Fruit fly (Drosophila melanogaster) whole organism, prepupa: ENCODE results near the gene CG17776.
A peak's percentile ranks its signal among the peaks of the same experiment; 100 is the strongest.

Experiments
- Blimp-1 ChIP-seq: fragments of 200-800 bp; sonication (Bioruptor generic); optimal IDR thresholded peaks from 3 replicates; lab custom pipeline; 2017; ENCODE audit warnings: missing biosample characterization, missing genetic modification characterization, mild to moderate bottlenecking, moderate library complexity, missing genetic modification reagents
- CG10631 ChIP-seq: fragments of 200-800 bp; sonication (Bioruptor generic); optimal IDR thresholded peaks from 2 replicates; lab custom pipeline; 2016; ENCODE audit warnings: missing biosample characterization, missing genetic modification characterization
- CG11902 ChIP-seq: fragments of 200-800 bp; sonication (Bioruptor generic); optimal IDR thresholded peaks from 3 replicates; lab custom pipeline; 2016; ENCODE audit warnings: missing biosample characterization, missing genetic modification characterization
- CG15336 ChIP-seq: fragments of 200-800 bp; sonication (Bioruptor generic); IDR thresholded peaks from 2 replicates; pipeline ENCODE4 v1.3.6; 2022; ENCODE audit warnings: missing biosample characterization, missing genetic modification characterization
- CG1621 ChIP-seq: fragments of 200-800 bp; sonication (Bioruptor generic); optimal IDR thresholded peaks from 3 replicates; lab custom pipeline; 2018; ENCODE audit warnings: missing biosample characterization, mild to moderate bottlenecking, missing genetic modification characterization
- CG16779 ChIP-seq: fragments of 200-800 bp; sonication (Bioruptor generic); optimal IDR thresholded peaks from 3 replicates; lab custom pipeline; 2017; ENCODE audit warnings: missing biosample characterization, mild to moderate bottlenecking, missing genetic modification characterization
- CG3032 ChIP-seq: fragments of 200-800 bp; optimal IDR thresholded peaks from 2 replicates; lab custom pipeline; 2019; ENCODE audit warnings: missing biosample characterization, mild to moderate bottlenecking, missing genetic modification characterization, moderate library complexity
- CG31627 ChIP-seq: fragments of 200-800 bp; sonication (Bioruptor generic); optimal IDR thresholded peaks from 3 replicates; lab custom pipeline; 2016; ENCODE audit warnings: missing biosample characterization, missing genetic modification characterization
- CG32006 ChIP-seq: fragments of 200-800 bp; sonication (Bioruptor generic); optimal IDR thresholded peaks from 3 replicates; lab custom pipeline; 2017; ENCODE audit warnings: missing biosample characterization, mild to moderate bottlenecking, missing genetic modification characterization
- CG3919 ChIP-seq: fragments of 200-800 bp; sonication (Bioruptor generic); optimal IDR thresholded peaks from 3 replicates; lab custom pipeline; 2016; ENCODE audit warnings: missing biosample characterization, missing genetic modification characterization
- CG4318 ChIP-seq: fragments of 200-800 bp; sonication (Bioruptor generic); optimal IDR thresholded peaks from 3 replicates; lab custom pipeline; 2017; ENCODE audit warnings: missing biosample characterization, mild to moderate bottlenecking, missing genetic modification characterization
- CG6792 ChIP-seq: fragments of 200-800 bp; sonication (Bioruptor generic); optimal IDR thresholded peaks from 3 replicates; lab custom pipeline; 2016; ENCODE audit warnings: missing biosample characterization, missing genetic modification characterization
- CG6808 ChIP-seq: fragments of 200-800 bp; sonication (Bioruptor generic); optimal IDR thresholded peaks from 3 replicates; lab custom pipeline; 2017; ENCODE audit warnings: missing biosample characterization, missing genetic modification characterization, mild to moderate bottlenecking, moderate library complexity, missing genetic modification reagents
- CG6854 ChIP-seq: fragments of 200-800 bp; sonication (Bioruptor generic); optimal IDR thresholded peaks from 2 replicates; lab custom pipeline; 2017; ENCODE audit warnings: missing biosample characterization, mild to moderate bottlenecking, missing genetic modification characterization
- CG8119 ChIP-seq: fragments of 200-800 bp; sonication (Bioruptor generic); IDR thresholded peaks from 3 replicates; pipeline ENCODE4 v1.3.6; 2022; ENCODE audit warnings: missing biosample characterization, missing genetic modification characterization
- CG8319 ChIP-seq: fragments of 200-800 bp; sonication (Bioruptor generic); optimal IDR thresholded peaks from 3 replicates; lab custom pipeline; 2016; ENCODE audit warnings: missing biosample characterization, missing genetic modification characterization
- CG9139 ChIP-seq: fragments of 200-800 bp; sonication (Bioruptor generic); optimal IDR thresholded peaks from 3 replicates; lab custom pipeline; 2017; ENCODE audit warnings: missing biosample characterization, mild to moderate bottlenecking, missing genetic modification characterization
- Eip75B ChIP-seq: fragments of 200-800 bp; sonication (Bioruptor generic); optimal IDR thresholded peaks from 3 replicates; lab custom pipeline; 2016; ENCODE audit warnings: missing biosample characterization, missing genetic modification characterization
- Eip93F ChIP-seq: fragments of 200-800 bp; sonication (Bioruptor generic); optimal IDR thresholded peaks from 2 replicates; lab custom pipeline; 2016; ENCODE audit warnings: missing biosample characterization, mild to moderate bottlenecking, missing genetic modification characterization
- Ets21C ChIP-seq: fragments of 200-800 bp; sonication (Bioruptor generic); optimal IDR thresholded peaks from 3 replicates; lab custom pipeline; 2016; ENCODE audit warnings: missing biosample characterization, missing genetic modification characterization
- Ets96B ChIP-seq: fragments of 200-800 bp; optimal IDR thresholded peaks from 2 replicates; lab custom pipeline; 2019; ENCODE audit warnings: missing biosample characterization, mild to moderate bottlenecking, missing genetic modification characterization, moderate library complexity
- Hr4 ChIP-seq: fragments of 200-800 bp; sonication (Bioruptor generic); optimal IDR thresholded peaks from 3 replicates; lab custom pipeline; 2016; ENCODE audit warnings: missing biosample characterization, missing genetic modification characterization
- OdsH ChIP-seq: fragments of 200-800 bp; sonication (Bioruptor generic); optimal IDR thresholded peaks from 3 replicates; lab custom pipeline; 2016; ENCODE audit warnings: missing biosample characterization, missing genetic modification characterization
- Sox14 ChIP-seq: fragments of 200-800 bp; sonication (Bioruptor generic); optimal IDR thresholded peaks from 3 replicates; lab custom pipeline; 2016; ENCODE audit warnings: missing biosample characterization, missing genetic modification characterization
- Sox15 ChIP-seq: fragments of 200-800 bp; sonication (Bioruptor generic); optimal IDR thresholded peaks from 3 replicates; lab custom pipeline; 2016; ENCODE audit warnings: missing biosample characterization, missing genetic modification characterization
- cyc ChIP-seq: fragments of 200-800 bp; sonication (Bioruptor generic); optimal IDR thresholded peaks from 3 replicates; lab custom pipeline; 2016; ENCODE audit warnings: missing biosample characterization, missing genetic modification characterization
- dsx ChIP-seq: fragments of 200-800 bp; optimal IDR thresholded peaks from 3 replicates; lab custom pipeline; 2019; ENCODE audit warnings: missing biosample characterization, mild to moderate bottlenecking, missing genetic modification characterization, moderate library complexity; ENCODE audit not compliant: poor library complexity, severe bottlenecking
- eg ChIP-seq: fragments of 200-800 bp; sonication (Bioruptor generic); IDR thresholded peaks from 3 replicates; pipeline ENCODE4 v1.3.6; 2022; ENCODE audit warnings: missing biosample characterization, missing genetic modification characterization
- fd59A ChIP-seq: fragments of 200-800 bp; sonication (Bioruptor generic); optimal IDR thresholded peaks from 2 replicates; lab custom pipeline; 2017; ENCODE audit warnings: missing biosample characterization, mild to moderate bottlenecking, missing genetic modification characterization, missing genetic modification reagents
- lz ChIP-seq: fragments of 200-800 bp; sonication (Bioruptor generic); optimal IDR thresholded peaks from 3 replicates; lab custom pipeline; 2016; ENCODE audit warnings: missing biosample characterization, missing genetic modification characterization
- pdm3 ChIP-seq: fragments of 200-800 bp; sonication (Bioruptor generic); optimal IDR thresholded peaks from 3 replicates; lab custom pipeline; 2016; ENCODE audit warnings: missing biosample characterization, missing genetic modification characterization
- ss ChIP-seq, 2 experiments: fragments of 200-800 bp; sonication (Bioruptor generic); optimal IDR thresholded peaks; 2 replicates in 1 of 2; 3 replicates in 1 of 2; lab custom pipeline; 2017 to 2018; ENCODE audit warnings: mild to moderate bottlenecking in 2 of 2, missing biosample characterization in 2 of 2, missing genetic modification characterization in 2 of 2, moderate library complexity in 1 of 2
- svp ChIP-seq: fragments of 200-800 bp; sonication (Bioruptor generic); peaks from one replicate; lab custom pipeline; 2016; ENCODE audit warnings: missing biosample characterization, missing genetic modification characterization
- topi ChIP-seq: fragments of 200-800 bp; sonication (Bioruptor generic); optimal IDR thresholded peaks from 3 replicates; lab custom pipeline; 2016; ENCODE audit warnings: missing biosample characterization, missing genetic modification characterization
- vri ChIP-seq: fragments of 200-800 bp; sonication (Bioruptor generic); optimal IDR thresholded peaks from 3 replicates; lab custom pipeline; 2016; ENCODE audit warnings: missing biosample characterization, mild to moderate bottlenecking, missing genetic modification characterization

The CG17776 gene

DNA sequence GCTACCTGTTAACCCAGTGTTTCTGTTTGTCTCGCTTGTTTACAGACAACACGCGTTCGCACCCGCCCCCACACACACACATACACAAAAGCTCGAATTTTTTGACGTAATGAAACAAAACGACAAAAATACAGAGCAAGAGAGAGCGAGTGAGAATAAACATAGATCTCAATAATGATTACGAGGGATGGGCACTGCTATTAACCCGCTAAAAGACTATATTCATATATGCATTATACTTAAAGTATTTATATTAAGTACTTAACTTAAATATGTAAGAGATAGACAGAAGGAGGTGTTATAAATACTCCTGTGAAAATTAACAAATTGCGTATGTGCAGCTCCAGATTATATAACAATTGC, 42.7 kb upstream of the CG17776 start (continued):
- TF ChIP-seq Eip93F (GFP tag; lab: Kevin White, UChicago), result no peak
- no peak for TF ChIP-seq CG4318 (GFP tag; lab: Kevin White, UChicago)
- no peak for TF ChIP-seq CG11902 (GFP tag; lab: Kevin White, UChicago)
- peak; percentile 55 for TF ChIP-seq CG15336 (GFP tag; lab: Robert Waterston, UW)
- peak; percentile 50 for TF ChIP-seq CG32006 (GFP tag; lab: Kevin White, UChicago)
- TF ChIP-seq CG8119 (GFP tag; lab: Robert Waterston, UW), result no peak
- TF ChIP-seq CG10631 (GFP tag; lab: Kevin White, UChicago), result peak; percentile 30

DNA sequence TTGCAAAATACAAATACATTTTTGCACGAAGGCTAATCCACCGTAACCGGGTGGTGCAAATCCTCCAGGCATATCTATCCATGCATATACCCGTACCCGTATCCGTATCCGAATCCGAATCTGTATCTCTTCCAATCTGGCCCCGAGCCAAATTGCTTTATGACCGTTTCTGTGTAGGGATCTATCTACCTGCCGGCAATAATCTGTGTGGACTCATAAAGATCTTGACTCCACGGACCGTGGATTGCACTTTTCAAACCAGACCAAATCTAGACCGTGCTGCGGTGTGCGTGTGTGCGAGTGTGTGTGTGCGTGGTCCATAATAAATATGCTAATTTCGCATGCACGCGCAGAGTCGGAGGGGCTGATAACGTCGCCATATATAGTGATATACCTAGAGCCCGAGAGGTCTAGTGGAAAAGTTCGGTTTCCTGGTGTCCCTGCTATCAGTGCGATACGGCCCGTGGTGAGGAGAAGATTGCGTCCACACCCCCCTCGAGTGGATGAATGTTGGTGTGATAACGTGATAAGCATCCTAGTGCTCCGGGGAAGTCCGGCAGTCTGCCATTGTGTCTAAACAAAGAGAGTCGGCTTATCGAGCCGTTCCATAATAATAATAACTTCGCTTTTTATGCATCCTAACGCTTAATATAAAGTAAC, 42.1 kb upstream of the CG17776 start:
- TF ChIP-seq CG31627 (no peak), CG8319 (no peak), CG1621 (no peak), Eip93F (GFP tag; lab: Kevin White, UChicago) (no peak), topi (GFP tag; lab: Kevin White, UChicago) (no peak), CG9139 (no peak), cyc (GFP tag; lab: Kevin White, UChicago) (no peak), CG3032 (no peak), Sox14 (GFP tag; lab: Kevin White, UChicago) (peak; percentile 24), Blimp-1 (GFP tag; lab: Kevin White, UChicago) (no peak), CG3919 (GFP tag; lab: Kevin White, UChicago) (no peak), CG11902 (GFP tag; lab: Kevin White, UChicago) (no peak), Ets21C (no peak), CG6808 (GFP tag; lab: Kevin White, UChicago) (no peak), CG6792 (GFP tag; lab: Kevin White, UChicago) (no peak), Eip75B (no peak), vri (peak; percentile 86), svp (peak; percentile 78)

DNA sequence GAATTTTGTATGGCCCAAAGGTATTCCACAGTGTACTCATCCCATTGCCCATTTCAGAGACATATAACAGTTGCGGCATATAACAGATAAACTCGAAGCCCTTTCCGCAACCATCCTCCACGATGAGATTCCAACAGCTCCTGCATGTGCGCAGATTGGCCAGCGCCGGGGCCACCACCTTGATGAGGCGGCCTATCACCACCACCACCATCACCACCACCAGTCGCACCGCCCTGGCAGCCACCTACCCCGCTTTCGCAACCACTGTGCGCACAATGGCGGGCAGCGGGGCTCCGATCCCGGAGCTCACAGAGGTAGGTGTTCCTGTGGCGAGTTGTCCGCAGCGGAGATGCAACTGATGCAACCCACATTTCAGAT, 41.6 kb upstream of the CG17776 start:
- TF ChIP-seq Sox15 (GFP tag; lab: Kevin White, UChicago) (no peak), svp (peak; percentile 7)

DNA sequence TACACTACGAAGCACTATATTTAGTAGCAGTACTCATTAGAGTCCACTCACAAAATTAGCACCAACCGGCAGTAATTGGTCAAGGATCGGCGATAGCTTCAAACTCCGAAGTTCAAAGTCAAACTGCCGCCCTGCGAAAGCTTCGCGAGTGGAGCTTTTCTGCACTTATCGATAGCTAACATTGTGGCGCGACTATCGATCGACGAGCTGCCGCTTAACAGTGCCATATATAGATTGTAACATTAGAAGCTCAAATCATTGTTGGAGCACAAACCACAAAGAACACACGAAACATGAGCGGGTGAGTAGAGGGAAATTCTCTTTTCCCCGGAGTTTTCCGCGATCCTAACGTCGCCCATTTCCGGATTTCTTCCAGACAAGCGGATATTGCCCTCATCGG, 39.4 kb upstream of the CG17776 start, which contains the start of gene Pgd:
Pgd (plus strand) TSS at position 23 of the 400 bp plus-strand sequence.
- no peak for TF ChIP-seq CG16779
- no peak for TF ChIP-seq Hr4 (GFP tag; lab: Kevin White, UChicago)
- TF ChIP-seq cyc (GFP tag; lab: Kevin White, UChicago), result no peak
- no peak for TF ChIP-seq OdsH
- peak; percentile 1 for TF ChIP-seq Sox14 (GFP tag; lab: Kevin White, UChicago)
- peak; percentile 44 for TF ChIP-seq CG1621
- TF ChIP-seq lz (GFP tag; lab: Kevin White, UChicago), result no peak
- no peak for TF ChIP-seq CG6854
- peak in 1 of 2 experiments; percentile 28 for TF ChIP-seq ss (GFP tag; optimal IDR thresholded peaks at IDR 0.05; lab: Kevin White, UChicago)
- no peak for TF ChIP-seq pdm3
- no peak for TF ChIP-seq Ets96B (tag; lab: Kevin White, UChicago)
- peak; percentile 36; the same call in 2 of the 3 replicates for TF ChIP-seq eg (GFP tag; lab: Robert Waterston, UW)
- 0 out of 3 replicates have a peak, but pooled peaks have one; percentile 13 for TF ChIP-seq CG8119 (GFP tag; lab: Robert Waterston, UW)
- TF ChIP-seq CG15336 (GFP tag; lab: Robert Waterston, UW), result peak; percentile 34; the same call in 1 of the 2 replicates
- peak; percentile 59 for TF ChIP-seq dsx (GFP tag; lab: Kevin White, UChicago)
- TF ChIP-seq fd59A (GFP tag; lab: Kevin White, UChicago), result no peak
- TF ChIP-seq, all 60 proteins: peak for 7
